Worm (Caenorhabditis elegans): ENCODE measurements around the gene R10E8.8.

The R10E8.8 gene

DNA sequence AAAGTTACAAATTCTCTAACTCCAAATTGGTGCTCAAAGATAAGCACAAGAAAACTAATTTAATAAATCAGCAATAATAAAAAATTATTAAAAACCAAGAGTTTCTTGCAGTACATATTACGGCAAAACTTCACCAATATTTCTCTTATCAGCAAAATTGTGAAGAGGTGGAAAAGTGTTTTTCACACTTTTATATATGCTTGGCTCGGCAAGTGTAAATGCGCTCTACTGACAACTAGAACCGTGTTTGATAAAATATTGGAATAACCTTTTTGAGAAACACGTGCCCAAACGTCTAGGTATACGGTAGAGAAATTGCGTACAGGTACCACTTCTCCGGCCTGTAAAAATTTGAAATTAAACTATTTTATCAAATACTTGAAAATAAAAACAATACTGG lies at the start of gene R10E8.8:
Gene R10E8.8, minus strand, starts transcription at position 343 of the 400 bp plus-strand sequence.
- TF ChIP-seq dao-5 (tag; optimal IDR thresholded peaks at IDR 0.05) = no peak
- peak; percentile 30 for TF ChIP-seq W03F9.2 (tag; optimal IDR thresholded peaks at IDR 0.05)
- no peak for TF ChIP-seq him-1 (tag; optimal IDR thresholded peaks at IDR 0.05)

DNA sequence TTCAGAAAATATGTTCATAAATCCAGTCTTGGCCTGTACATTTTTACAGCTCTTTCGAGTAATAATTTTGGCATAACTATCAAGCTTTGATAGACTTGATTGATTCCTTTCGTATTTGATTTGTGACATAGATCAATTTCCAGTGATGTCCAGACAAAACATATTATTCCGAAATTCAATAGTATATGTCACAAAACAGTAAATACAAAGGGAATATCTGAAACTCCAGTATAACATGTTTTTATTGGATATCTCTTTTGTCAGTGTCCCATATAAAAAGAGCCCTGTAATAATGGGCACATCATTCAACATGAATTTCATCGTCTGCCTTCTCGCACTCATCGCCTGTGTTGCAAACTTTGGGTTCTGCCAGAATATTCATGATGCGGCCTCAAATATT lies 49.2 kb upstream of the R10E8.8 start, which contains the start of gene Y51A2A.4:
Gene Y51A2A.4, plus strand, starts transcription at position 301 of the 400 bp plus-strand sequence.
- TF ChIP-seq dao-5 (tag; optimal IDR thresholded peaks at IDR 0.05) = no peak

DNA sequence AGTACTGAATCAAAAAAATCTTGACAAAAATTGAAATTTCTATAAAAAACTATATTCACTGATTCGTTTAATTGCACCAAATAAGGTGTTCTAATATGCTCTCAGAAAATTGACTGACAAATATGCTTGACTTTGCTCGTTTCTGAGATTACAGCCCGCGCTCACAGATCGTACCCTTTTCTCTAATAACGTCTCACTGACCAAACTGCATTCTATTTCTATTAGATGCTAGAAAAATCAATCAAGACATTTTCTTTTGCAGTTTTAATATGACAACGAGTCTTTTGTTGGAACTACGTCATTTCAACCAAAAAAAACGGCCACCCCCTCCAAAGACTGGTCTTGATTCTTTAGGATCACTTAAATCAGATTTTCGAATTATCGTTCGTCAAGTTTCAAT lies 41.1 kb upstream of the R10E8.8 start, which contains the start of gene clec-247:
Gene clec-247, plus strand, starts transcription at position 301 of the 400 bp plus-strand sequence.
- no peak for TF ChIP-seq him-1 (tag; optimal IDR thresholded peaks at IDR 0.05)
- no peak for TF ChIP-seq W03F9.2 (tag; optimal IDR thresholded peaks at IDR 0.05)
- TF ChIP-seq dao-5 (tag; optimal IDR thresholded peaks at IDR 0.05) = no peak

DNA sequence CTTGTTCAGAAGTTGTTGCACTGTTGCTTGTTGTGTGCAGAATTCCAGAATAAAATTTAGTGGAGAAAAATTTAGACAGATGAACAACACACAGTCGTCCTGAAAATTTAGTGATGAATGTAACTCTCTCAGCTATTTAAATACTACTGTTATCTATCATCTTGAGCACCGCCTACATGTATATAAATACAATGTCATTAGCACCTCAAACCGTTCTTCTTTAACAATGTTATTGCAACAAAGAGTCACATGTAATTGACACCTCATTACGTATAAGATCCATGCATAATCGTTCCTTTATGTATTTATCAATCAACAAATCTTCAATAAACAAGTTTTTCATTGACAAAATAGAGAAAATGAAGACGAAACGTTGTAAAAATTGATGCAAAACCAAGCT lies 39.3 kb upstream of the R10E8.8 start, which contains the start of gene Y51A2A.16:
Gene Y51A2A.16, minus strand, starts transcription at position 101 of the 400 bp plus-strand sequence.
- TF ChIP-seq W03F9.2 (tag; optimal IDR thresholded peaks at IDR 0.05) (no peak), him-1 (tag; optimal IDR thresholded peaks at IDR 0.05) (no peak), dao-5 (tag; optimal IDR thresholded peaks at IDR 0.05) (no peak)

DNA sequence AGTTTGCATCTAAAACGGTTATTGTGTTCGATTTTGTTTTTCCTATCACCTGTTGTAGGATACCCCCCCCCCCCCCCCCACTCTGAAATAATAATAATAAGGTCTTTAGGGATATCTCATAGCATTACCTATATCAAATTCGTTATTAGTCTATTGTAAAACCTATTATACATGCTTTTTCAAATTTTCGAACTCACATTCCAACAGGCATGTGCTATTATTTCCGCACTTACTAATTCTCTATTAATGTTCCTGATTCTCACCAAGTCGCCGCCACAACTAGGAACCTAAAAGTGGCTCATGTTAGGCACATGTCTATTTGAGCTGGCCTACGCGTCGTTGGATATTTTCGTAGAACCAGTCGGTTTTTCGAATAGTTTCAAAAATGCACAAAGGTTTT lies 28.9 kb upstream of the R10E8.8 start, which contains the start of gene Y37H2C.4:
Gene Y37H2C.4, plus strand, starts transcription at position 301 of the 400 bp plus-strand sequence.
- TF ChIP-seq him-1 (tag; optimal IDR thresholded peaks at IDR 0.05) (no peak), dao-5 (tag; optimal IDR thresholded peaks at IDR 0.05) (no peak), W03F9.2 (tag; optimal IDR thresholded peaks at IDR 0.05) (no peak)

DNA sequence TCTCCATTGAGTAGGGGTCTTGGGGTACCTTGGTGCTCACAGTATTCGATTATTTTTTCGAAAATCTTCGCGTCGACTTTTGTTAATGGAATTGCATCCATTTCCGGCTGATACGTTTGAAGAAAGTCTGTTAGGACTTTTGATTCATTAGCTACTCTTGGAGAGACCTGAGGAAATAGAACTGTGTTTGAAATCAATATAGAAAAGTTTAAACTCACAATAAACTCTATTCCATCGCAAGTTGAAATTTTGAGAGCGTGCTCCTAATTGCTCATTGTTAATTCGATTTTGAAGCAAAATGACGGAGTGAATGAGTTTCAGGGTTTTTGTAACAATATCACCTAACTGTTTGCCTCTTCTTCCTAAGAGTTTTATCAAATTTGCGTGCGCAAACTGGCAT lies 28.4 kb upstream of the R10E8.8 start, which contains the start of gene skr-6:
Gene skr-6, minus strand, starts transcription at position 101 of the 400 bp plus-strand sequence.
- no peak for TF ChIP-seq him-1 (tag; optimal IDR thresholded peaks at IDR 0.05)
- TF ChIP-seq W03F9.2 (tag; optimal IDR thresholded peaks at IDR 0.05) = no peak
- TF ChIP-seq dao-5 (tag; optimal IDR thresholded peaks at IDR 0.05) = no peak

DNA sequence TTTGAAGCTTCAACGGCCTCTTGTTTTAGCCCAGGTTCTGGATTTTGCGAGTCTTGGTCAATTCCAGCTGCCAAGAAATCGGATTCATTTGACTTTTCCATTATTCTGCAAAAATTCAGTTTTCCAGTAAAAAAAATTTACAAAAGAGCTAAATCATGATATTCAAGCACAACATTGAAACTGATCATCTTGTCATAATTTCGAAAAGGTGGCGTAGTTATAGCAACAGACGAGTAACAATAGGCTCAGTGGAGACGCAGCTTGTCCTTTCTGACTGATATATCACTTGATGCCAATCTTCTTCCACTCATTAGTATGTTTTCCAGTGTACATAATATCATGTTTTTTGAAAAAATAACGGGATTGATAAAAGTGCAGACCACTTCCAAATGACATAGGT lies 27.3 kb upstream of the R10E8.8 start, which contains the start of gene fbxa-213:
Gene fbxa-213, minus strand, starts transcription at position 101 of the 400 bp plus-strand sequence.
- no peak for TF ChIP-seq W03F9.2 (tag; optimal IDR thresholded peaks at IDR 0.05)
- TF ChIP-seq dao-5 (tag; optimal IDR thresholded peaks at IDR 0.05) = no peak
- TF ChIP-seq him-1 (tag; optimal IDR thresholded peaks at IDR 0.05) = no peak

DNA sequence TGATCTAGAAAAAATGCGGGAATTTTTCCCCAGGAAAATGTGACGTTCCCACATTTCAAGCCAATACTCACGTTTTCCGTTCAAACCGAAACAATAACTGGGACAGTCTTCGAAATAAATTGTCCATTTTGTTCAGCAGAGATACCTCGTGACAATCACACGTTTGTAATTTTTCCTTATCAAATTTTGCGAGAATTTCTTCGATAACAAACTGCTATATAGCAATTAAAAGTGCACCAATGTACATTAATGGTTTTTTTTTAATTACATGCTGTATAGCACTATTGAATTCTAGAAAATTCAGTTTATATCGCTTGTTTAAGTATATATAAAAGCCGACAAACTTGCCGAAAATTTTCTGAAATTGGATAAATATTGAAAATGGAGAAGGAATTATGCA lies 24.8 kb upstream of the R10E8.8 start, which contains the start of gene R10E8.6:
Gene R10E8.6, minus strand, starts transcription at position 154 of the 400 bp plus-strand sequence.
- TF ChIP-seq dao-5 (tag; optimal IDR thresholded peaks at IDR 0.05) (no peak), him-1 (tag; optimal IDR thresholded peaks at IDR 0.05) (no peak), W03F9.2 (tag; optimal IDR thresholded peaks at IDR 0.05) (no peak)

DNA sequence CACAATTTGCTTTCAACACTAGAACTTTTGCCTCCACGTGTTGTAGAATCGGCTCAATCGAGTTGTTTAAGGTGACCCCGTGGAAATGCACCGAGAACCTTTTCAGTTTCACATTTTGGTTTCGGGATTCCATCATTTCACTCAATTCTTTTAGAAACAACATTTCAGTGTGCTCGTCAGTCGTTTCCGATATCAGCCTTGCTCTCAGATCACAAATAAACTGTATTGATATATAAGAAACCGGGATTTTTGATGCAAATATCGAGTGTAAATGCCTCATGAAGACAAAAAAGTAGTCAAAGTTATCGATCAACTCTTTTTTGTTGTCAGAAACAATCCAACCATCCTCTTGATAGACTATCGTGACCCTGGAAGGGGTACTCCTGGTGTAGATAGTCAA lies 24.0 kb upstream of the R10E8.8 start:
- no peak for TF ChIP-seq dao-5 (tag; optimal IDR thresholded peaks at IDR 0.05)
- no peak for TF ChIP-seq W03F9.2 (tag; optimal IDR thresholded peaks at IDR 0.05)
- no peak for TF ChIP-seq him-1 (tag; optimal IDR thresholded peaks at IDR 0.05)

DNA sequence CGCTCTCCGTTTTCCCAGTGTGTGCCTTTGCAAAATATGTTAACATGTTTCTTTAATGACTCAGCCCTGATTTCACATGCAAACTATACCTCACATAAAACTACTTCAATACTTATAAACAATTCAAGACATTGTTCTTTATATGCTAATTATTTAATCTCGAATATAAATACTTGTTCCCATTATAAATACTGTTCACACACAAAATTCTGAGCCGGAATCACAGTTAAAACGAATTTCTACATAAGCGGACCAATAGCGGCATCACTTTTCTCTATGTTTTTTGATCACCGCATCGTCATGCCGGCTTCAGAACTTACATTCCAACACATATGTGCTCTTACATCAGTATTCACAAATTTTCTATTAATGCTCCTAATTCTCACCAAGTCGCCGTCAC lies 13.0 kb upstream of the R10E8.8 start, which contains the start of gene R10E8.5:
Gene R10E8.5, plus strand, starts transcription at position 301 of the 400 bp plus-strand sequence.
- TF ChIP-seq W03F9.2 (tag; optimal IDR thresholded peaks at IDR 0.05) = no peak
- no peak for TF ChIP-seq him-1 (tag; optimal IDR thresholded peaks at IDR 0.05)
- no peak for TF ChIP-seq dao-5 (tag; optimal IDR thresholded peaks at IDR 0.05)

DNA sequence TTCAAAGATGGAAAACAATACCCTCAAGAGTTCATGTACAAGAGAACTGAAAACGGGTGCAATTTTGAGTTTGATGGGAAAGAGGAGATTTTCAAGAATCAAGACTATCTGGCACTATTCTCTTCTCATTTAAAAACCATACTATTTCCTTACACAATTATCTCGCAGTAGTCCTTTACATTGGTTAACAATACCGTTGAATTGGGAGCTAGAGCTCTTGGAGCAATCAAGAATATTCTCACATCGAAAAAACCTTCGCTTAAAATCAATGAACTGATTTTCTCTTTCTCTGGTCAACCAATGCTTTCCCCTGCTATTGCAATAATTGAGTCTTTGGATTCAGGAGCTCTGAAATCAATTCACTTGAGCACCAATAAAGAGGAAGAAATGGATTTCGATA lies 12.0 kb upstream of the R10E8.8 start, which contains the start of gene R10E8.2:
Gene R10E8.2, plus strand, starts transcription at position 301 of the 400 bp plus-strand sequence.
- TF ChIP-seq him-1 (tag; optimal IDR thresholded peaks at IDR 0.05) = no peak
- no peak for TF ChIP-seq W03F9.2 (tag; optimal IDR thresholded peaks at IDR 0.05)
- TF ChIP-seq dao-5 (tag; optimal IDR thresholded peaks at IDR 0.05) = no peak

DNA sequence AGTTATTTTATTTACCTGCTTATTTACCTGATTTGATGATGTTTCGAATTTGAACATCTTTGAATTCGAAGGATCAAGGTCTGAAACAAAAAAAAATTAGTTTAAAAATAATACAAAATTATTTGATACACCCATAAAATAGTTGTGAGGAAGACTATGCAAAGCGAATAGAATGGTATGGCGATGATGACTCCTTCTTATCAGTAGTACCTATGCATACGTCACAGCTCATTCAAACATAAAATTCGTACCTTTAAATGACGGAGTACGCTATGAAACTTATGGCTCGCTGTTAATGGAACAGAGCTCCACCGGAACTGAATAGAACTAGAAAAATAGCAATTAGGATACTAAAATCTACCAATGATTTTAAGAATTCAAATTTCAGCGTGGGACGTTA lies 10.8 kb upstream of the R10E8.8 start, which contains the start of gene R10E8.1:
Gene R10E8.1, minus strand, starts transcription at position 178 of the 400 bp plus-strand sequence.
- no peak for TF ChIP-seq dao-5 (tag; optimal IDR thresholded peaks at IDR 0.05)
- TF ChIP-seq W03F9.2 (tag; optimal IDR thresholded peaks at IDR 0.05) = no peak
- no peak for TF ChIP-seq him-1 (tag; optimal IDR thresholded peaks at IDR 0.05)

DNA sequence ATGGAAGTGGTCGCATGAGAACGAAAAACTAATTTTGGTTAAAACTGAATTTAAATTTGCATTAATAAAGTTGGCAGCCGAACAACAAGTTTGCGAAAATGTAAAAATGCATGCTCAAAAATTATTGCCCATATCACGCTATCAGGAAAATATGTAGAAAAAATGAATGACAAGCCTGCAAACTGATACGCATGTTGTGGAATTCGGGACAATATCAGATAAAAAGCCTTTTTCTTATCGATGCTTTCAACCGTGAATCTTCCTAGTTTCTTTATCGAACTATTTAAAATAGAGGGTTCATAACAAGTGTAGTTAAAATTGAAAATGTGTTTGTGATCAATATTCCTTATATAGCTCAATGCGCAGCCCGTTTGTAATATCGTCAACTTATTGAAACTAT lies 4.6 kb upstream of the R10E8.8 start:
- TF ChIP-seq W03F9.2 (tag; optimal IDR thresholded peaks at IDR 0.05) = no peak
- no peak for TF ChIP-seq him-1 (tag; optimal IDR thresholded peaks at IDR 0.05)
- no peak for TF ChIP-seq dao-5 (tag; optimal IDR thresholded peaks at IDR 0.05)

DNA sequence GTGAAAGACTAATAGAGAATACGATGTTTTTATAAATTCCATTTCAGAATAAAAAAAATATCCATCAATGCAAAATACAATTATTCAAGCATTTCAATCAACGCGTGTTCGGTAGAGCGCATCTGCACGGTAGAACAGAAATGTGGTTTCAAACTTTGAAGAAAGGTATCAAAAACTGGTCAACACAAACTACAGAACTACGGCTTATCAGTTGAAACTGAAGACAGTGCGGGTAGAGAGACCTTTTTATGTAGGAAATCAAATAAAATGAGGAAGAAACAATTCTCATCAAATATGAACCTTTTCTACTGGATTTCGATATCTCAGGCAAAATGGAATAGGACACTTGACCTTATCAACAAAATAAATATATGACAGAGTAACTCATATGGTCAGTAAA lies 2.9 kb upstream of the R10E8.8 start:
- TF ChIP-seq him-1 (tag; optimal IDR thresholded peaks at IDR 0.05) = no peak
- no peak for TF ChIP-seq dao-5 (tag; optimal IDR thresholded peaks at IDR 0.05)
- TF ChIP-seq W03F9.2 (tag; optimal IDR thresholded peaks at IDR 0.05) = no peak

DNA sequence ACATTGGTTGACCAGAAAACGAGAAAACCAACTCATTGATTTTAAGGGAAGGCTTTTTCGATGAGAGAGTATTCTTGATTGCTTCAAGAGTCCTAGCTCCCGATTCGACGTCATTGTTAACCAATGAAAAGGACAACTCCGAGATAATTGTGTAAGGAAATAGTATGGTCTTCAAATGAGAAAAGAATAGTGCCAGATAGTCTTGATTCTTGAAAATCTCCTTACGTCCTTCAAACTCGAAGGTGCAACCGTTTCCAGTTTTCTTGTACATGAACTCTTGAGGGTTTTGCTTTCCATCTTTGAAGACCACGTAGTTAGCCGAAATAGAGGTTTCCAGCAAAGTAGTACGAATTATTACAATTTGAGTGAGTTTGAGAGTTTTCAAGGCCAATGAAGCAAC lies 1.8 kb upstream of the R10E8.8 start:
- TF ChIP-seq dao-5 (tag; optimal IDR thresholded peaks at IDR 0.05) = no peak

Data from whole organism, L4/young adult.